Fruit fly (Drosophila melanogaster): ENCODE data around the gene CCT4.
A peak's percentile ranks its signal among the peaks of the same experiment; 100 is the strongest.

The CCT4 gene

dm6 chr2L:12700381-12700963 lies 7.7 kb upstream of the CCT4 start, which contains the start of gene CG17036 (continued):
- TF ChIP-seq CG2202 (tag; optimal IDR thresholded peaks at IDR 0.05) (no peak), otp (GFP tag; IDR thresholded peaks at IDR 0.05) (no peak), CG7357 (GFP tag; IDR thresholded peaks at IDR 0.05) (no peak), B-H1 (GFP tag; IDR thresholded peaks at IDR 0.05) (no peak), CG7963 (GFP tag; IDR thresholded peaks at IDR 0.05; ENCODE audit: partially characterized antibody) (no peak), lilli (GFP tag; optimal IDR thresholded peaks at IDR 0.05) (no peak), HLH4C (GFP tag; IDR thresholded peaks at IDR 0.05; ENCODE audit: partially characterized antibody) (no peak), Sox100B (GFP tag; optimal IDR thresholded peaks at IDR 0.05) (no peak), CG17328 (GFP tag; IDR thresholded peaks at IDR 0.05) (no peak), CG31224 (GFP tag; IDR thresholded peaks at IDR 0.05) (no peak; the same call in 1 of the 2 replicates), CG9932 (GFP tag; IDR thresholded peaks at IDR 0.05) (peak; percentile 40; the same call in 1 of the 2 replicates), CG3847 (GFP tag; IDR thresholded peaks at IDR 0.05) (no peak), kah (GFP tag; optimal IDR thresholded peaks at IDR 0.05) (no peak), C15 (GFP tag; IDR thresholded peaks at IDR 0.05) (no peak), CG9817 (tag; optimal IDR thresholded peaks at IDR 0.05) (no peak), H15 (GFP tag; IDR thresholded peaks at IDR 0.05) (no peak), Rx (GFP tag; IDR thresholded peaks at IDR 0.05) (0 out of 2 replicates have a peak, but pooled peaks have one; percentile 8), CG31388 (GFP tag; optimal IDR thresholded peaks at IDR 0.05) (no peak), Dll (GFP tag; IDR thresholded peaks at IDR 0.05; ENCODE audit: partially characterized antibody) (no peak), repo (GFP tag; optimal IDR thresholded peaks at IDR 0.05) (no peak), pum (GFP tag; optimal IDR thresholded peaks at IDR 0.05) (no peak), ase (GFP tag; IDR thresholded peaks at IDR 0.05) (0 out of 3 replicates have a peak, but pooled peaks have one; percentile 31), CG43689 (GFP tag; IDR thresholded peaks at IDR 0.05) (no peak), PHDP (tag; optimal IDR thresholded peaks at IDR 0.05) (no peak), CG1832 (GFP tag; optimal IDR thresholded peaks at IDR 0.05) (no peak), sqz (GFP tag; optimal IDR thresholded peaks at IDR 0.05) (no peak), tx (GFP tag; optimal IDR thresholded peaks at IDR 0.05) (no peak), dm (GFP tag; optimal IDR thresholded peaks at IDR 0.05) (no peak), CG17802 (tag; optimal IDR thresholded peaks at IDR 0.05) (no peak), Fer2 (tag; optimal IDR thresholded peaks at IDR 0.05) (no peak), CG6813 (GFP tag; optimal IDR thresholded peaks at IDR 0.05) (no peak), Rfx (GFP tag; IDR thresholded peaks at IDR 0.05) (peak; percentile 66), btn (GFP tag; optimal IDR thresholded peaks at IDR 0.05) (no peak), CG12299 (tag; optimal IDR thresholded peaks at IDR 0.05) (no peak), aop (GFP tag; IDR thresholded peaks at IDR 0.05) (no peak), B-H2 (GFP tag; optimal IDR thresholded peaks at IDR 0.05) (no peak), CG1792 (GFP tag; optimal IDR thresholded peaks at IDR 0.05) (no peak), CG8281 (tag; optimal IDR thresholded peaks at IDR 0.05) (no peak), Poxn (GFP tag; IDR thresholded peaks at IDR 0.05) (no peak), CG10654 (GFP tag; optimal IDR thresholded peaks at IDR 0.05) (no peak), Nf-YA (GFP tag; IDR thresholded peaks at IDR 0.05) (no peak), trem (tag; optimal IDR thresholded peaks at IDR 0.05) (no peak), jumu (GFP tag; optimal IDR thresholded peaks at IDR 0.05) (no peak), CG42726 (GFP tag; IDR thresholded peaks at IDR 0.05; ENCODE audit: partially characterized antibody) (no peak), CG2120 (GFP tag; optimal IDR thresholded peaks at IDR 0.05) (peak; percentile 26), ATbp (GFP tag; optimal IDR thresholded peaks at IDR 0.05) (no peak), grau (tag; optimal IDR thresholded peaks at IDR 0.05) (peak; percentile 43), hb (GFP tag; IDR thresholded peaks at IDR 0.05; ENCODE audit: partially characterized antibody) (no peak), gcm (GFP tag; optimal IDR thresholded peaks at IDR 0.05) (no peak), CG10321 (GFP tag; IDR thresholded peaks at IDR 0.05) (no peak), CG14965 (GFP tag; optimal IDR thresholded peaks at IDR 0.05; ENCODE audit: borderline replicate concordance) (no peak)

Measured in whole organism, embryonic.